Worm (Caenorhabditis elegans) whole organism, L3 larva: ENCODE data around the gene F54B8.4.

Experiments
- aly-2 ChIP-seq: fragments of 150-350 bp; optimal IDR thresholded peaks from 2 replicates; lab custom pipeline; 2014; ENCODE audit warnings: missing biosample characterization, missing genetic modification characterization
- daf-12 ChIP-seq: fragments of 150-350 bp; optimal IDR thresholded peaks from 2 replicates; lab custom pipeline; 2014; ENCODE audit warnings: missing biosample characterization, missing genetic modification reagents, missing genetic modification characterization
- nhr-11 ChIP-seq: fragments of 150-350 bp; optimal IDR thresholded peaks from 2 replicates; lab custom pipeline; 2014; ENCODE audit warnings: missing biosample characterization, missing genetic modification characterization
- nhr-23 ChIP-seq: fragments of 150-350 bp; optimal IDR thresholded peaks from 2 replicates; lab custom pipeline; 2014; ENCODE audit warnings: missing biosample characterization, missing genetic modification reagents, missing genetic modification characterization
- nhr-237 ChIP-seq: fragments of 150-350 bp; optimal IDR thresholded peaks from 2 replicates; lab custom pipeline; 2014; ENCODE audit warnings: missing biosample characterization, missing genetic modification characterization
- nhr-28 ChIP-seq: fragments of 150-350 bp; optimal IDR thresholded peaks from 2 replicates; lab custom pipeline; 2014; ENCODE audit warnings: missing biosample characterization, missing genetic modification characterization
- skn-1 ChIP-seq: fragments of 150-350 bp; optimal IDR thresholded peaks from 2 replicates; lab custom pipeline; 2014; ENCODE audit warnings: missing biosample characterization, missing genetic modification characterization
- unc-62 ChIP-seq: fragments of 150-350 bp; sonication (generic microtip); optimal IDR thresholded peaks from 4 replicates; lab custom pipeline; 2014; ENCODE audit warnings: missing biosample characterization, missing genetic modification reagents, missing genetic modification characterization

ce11 chrV:15817746-15818145 is 1.6 kb downstream of the F54B8.4 start, which contains the start of gene abf-3:
- TF ChIP-seq daf-12 (tag; lab: Kevin White, UChicago), result no peak
- no peak for TF ChIP-seq skn-1
- no peak for TF ChIP-seq nhr-11 (tag; lab: Kevin White, UChicago)
- no peak for TF ChIP-seq unc-62 (GFP tag; lab: Kevin White, UChicago)
- TF ChIP-seq nhr-28 (tag; lab: Kevin White, UChicago), result no peak
- no peak for TF ChIP-seq aly-2 (tag; lab: Kevin White, UChicago)
- TF ChIP-seq nhr-237 (tag; lab: Kevin White, UChicago), result no peak
- no peak for TF ChIP-seq nhr-23 (tag; lab: Kevin White, UChicago)
